Worm (Caenorhabditis elegans) whole organism, dauer: ENCODE measurements around the gene tag-343.

Experiments used
- unc-62 ChIP-seq: sonication (generic microtip); optimal IDR thresholded peaks from 2 replicates; lab custom pipeline; 2017; ENCODE audit warnings: missing biosample characterization, missing genetic modification reagents, missing genetic modification characterization

Gene tag-343

DNA sequence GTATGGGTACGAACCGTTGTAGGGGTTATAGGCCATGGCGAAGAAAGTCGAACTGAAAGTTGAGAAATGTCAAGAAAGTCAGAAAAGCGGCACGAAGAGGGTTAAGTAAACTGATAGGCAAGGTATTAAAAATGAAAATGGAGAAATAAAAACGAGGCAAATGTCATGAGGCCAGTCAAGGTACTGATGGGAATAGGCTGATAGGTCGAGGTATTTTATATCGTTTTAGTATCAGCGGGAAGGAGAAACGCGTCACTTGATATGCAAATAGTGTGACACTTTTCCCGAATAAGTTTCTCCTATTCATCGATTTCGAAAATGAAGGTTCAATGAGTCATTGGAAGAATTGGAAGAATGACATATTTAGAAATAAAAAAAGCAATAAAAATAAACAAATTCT is 3.1 kb upstream of the tag-343 start, which contains the start of gene F22H10.3:
TSS of gene F22H10.3 (minus strand) at position 36 of the 400 bp plus-strand sequence.
- no peak for TF ChIP-seq unc-62 (GFP tag; lab: Kevin White, UChicago)

DNA sequence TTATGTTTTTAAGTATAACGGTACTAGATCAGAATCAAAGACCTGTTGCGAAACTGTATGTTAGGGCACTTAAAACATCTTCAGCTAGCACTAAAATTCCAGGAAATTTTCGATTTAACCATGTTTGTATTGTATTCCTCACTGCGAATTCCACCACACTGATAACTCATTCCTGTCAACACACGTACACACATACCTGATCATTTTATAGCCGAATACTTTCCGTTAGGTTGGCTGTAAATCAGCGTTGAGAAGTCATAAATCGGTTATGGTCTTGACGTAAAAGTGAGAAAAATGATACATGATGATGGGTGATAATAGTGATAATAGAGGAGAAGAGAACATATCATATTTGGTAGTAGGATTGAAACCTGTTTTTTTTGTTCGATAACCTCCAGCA is 1.2 kb upstream of the tag-343 start:
- no peak for TF ChIP-seq unc-62 (GFP tag; lab: Kevin White, UChicago)

- TF ChIP-seq unc-62 (GFP tag; lab: Kevin White, UChicago) = no peak
Measured at ce11 chrX:16672661-16673060, 1.9 kb downstream of the tag-343 start.

ce11 chrX:16671234-16671633 is 3.3 kb downstream of the tag-343 start:
- no peak for TF ChIP-seq unc-62 (GFP tag; lab: Kevin White, UChicago)

DNA sequence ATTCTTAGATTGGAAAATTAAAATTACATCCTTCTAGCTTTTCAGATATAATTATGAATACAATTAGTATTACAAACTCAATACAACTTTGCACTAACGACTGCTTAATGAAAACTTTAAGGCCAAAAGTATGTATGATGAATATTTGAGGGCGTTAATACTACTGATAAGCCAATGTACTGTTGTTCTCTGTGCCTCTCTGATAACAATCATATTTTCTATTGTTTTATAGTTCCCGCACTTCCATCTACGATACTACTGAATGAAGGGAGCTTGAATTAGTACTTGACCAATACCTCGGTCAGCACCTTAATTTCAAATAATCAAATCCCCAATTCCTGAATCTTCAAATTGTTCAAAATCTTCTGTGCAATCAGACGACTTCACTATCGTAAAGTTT is 5.4 kb downstream of the tag-343 start:
- TF ChIP-seq unc-62 (GFP tag; lab: Kevin White, UChicago) = no peak

DNA sequence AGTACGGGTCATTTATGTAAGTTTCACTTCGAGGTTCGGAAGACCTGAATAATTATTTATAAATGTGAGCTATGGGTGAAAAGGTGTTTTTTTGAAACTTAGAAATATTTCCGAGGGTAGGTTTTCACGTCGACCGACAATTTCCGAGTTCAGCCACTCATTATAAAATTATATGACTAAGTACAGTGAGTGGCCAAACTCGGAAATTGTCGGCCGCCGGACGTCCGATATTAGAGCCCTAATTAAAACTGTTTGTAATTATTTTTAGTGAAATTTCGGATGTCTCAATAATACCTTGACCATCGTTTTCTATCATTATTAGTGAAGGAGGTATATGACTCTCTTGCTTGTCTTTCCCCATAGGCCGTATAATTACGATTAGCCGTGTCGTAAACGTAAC is 7.0 kb downstream of the tag-343 start:
- TF ChIP-seq unc-62 (GFP tag; lab: Kevin White, UChicago) = no peak

- no peak for TF ChIP-seq unc-62 (GFP tag; lab: Kevin White, UChicago)
Measured at ce11 chrX:16662723-16663122, 11.8 kb downstream of the tag-343 start, which contains the start of gene F43B10.1. Gene F43B10.1 (minus strand): TSS chrX:16662823.

DNA sequence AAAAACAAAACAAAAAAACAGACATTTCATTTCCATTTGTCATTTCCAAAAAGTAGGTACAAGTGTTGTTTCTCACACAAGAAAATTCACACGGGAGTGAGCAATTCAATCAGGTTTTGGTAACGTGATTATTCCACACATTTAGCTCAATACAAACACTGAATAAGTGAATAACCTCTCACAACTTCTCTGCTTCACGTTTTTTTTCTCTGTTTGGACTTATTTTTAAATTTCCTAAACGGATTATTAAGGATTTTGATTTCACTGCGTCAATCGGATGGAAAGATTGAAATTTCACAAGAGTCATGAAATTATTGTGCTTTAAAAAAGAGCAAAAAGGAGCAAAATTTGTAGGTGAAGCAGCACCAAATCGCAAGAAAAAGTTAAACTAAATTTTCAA is 14.3 kb downstream of the tag-343 start:
- TF ChIP-seq unc-62 (GFP tag; lab: Kevin White, UChicago) = no peak

DNA sequence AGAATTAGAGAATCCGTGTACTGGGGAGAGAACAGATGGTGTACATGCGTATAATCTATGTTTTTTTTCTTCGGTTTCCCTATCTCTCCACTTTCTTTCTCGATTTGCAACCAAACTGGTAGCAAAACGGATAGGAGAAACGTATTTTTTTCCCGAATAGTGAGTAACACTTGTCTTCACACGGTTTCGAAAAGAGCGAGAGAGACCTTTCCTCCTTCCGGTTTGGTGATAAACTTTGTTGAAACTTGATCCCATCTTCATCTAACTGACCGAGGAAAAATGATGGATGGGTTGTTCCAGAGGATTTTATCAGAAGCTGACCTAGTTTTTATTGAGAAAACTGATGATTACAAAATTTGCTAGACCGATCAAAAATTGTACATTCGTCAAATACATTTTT is 16.2 kb downstream of the tag-343 start:
- TF ChIP-seq unc-62 (GFP tag; lab: Kevin White, UChicago) = no peak

ce11 chrX:16655283-16655682 is 19.2 kb downstream of the tag-343 start:
- no peak for TF ChIP-seq unc-62 (GFP tag; lab: Kevin White, UChicago)

ce11 chrX:16650600-16650999 is 23.9 kb downstream of the tag-343 start:
- TF ChIP-seq unc-62 (GFP tag; lab: Kevin White, UChicago) = no peak

DNA sequence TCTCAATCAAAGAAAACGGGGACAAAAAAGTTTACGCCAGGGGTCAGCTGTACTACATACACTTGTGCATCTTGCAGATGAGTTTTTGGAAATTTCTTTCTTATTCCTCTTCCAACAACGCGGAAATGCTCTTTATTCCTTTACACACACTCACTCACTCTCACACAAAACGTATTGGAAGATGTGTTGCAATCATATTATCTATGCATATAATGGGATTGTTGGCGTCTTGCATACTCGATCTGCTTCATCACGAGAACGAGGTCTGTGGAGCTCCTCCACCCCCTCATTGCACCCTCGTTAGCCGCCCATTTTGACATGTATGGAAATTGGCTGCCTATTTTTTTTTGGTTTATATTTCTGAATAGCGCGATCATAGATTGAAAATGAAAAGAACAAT is 25.8 kb downstream of the tag-343 start:
- no peak for TF ChIP-seq unc-62 (GFP tag; lab: Kevin White, UChicago)

ce11 chrX:16647222-16647621 is 27.3 kb downstream of the tag-343 start:
- TF ChIP-seq unc-62 (GFP tag; lab: Kevin White, UChicago) = no peak

DNA sequence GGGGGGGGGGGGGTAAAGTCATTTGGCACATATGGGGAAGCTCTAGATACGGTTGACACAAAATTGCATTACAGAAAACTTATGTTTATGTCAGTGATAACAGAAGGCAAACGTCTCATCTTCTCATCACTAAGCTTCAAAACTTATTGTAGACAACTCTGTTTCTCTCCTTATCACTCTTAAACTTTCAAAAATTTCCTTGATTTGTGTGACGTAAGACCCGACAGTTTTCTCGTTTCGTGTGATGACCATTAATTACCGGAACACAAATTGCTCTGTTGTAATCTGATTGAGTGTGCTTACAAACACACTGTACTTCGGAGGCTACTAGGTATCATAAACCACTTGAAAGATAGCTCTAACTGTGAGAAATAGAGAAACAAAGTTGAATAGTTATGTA is 29.6 kb downstream of the tag-343 start:
- TF ChIP-seq unc-62 (GFP tag; lab: Kevin White, UChicago) = no peak

DNA sequence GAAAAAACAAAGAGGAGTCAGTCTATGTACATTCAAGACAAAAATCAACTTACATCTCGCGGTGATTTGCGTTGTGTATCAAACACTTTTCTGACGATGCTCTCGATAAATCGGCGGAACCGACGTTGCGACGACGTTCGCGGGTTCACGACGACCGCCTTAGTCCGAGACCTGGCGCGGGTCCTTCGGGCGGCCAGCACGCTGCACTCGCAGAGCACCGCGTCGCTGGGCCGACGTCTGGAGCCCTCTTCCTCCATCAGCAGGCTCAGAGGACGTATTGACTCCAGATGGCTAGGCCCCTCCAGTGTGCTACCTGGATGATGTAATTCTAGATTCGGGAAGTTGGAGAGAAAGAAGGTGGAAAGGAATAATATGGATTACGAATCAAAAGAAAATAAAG is 31.3 kb downstream of the tag-343 start:
- TF ChIP-seq unc-62 (GFP tag; lab: Kevin White, UChicago) = no peak

ce11 chrX:16641678-16642077 is 32.9 kb downstream of the tag-343 start:
- no peak for TF ChIP-seq unc-62 (GFP tag; lab: Kevin White, UChicago)

ce11 chrX:16634708-16635107 is 39.8 kb downstream of the tag-343 start:
- TF ChIP-seq unc-62 (GFP tag; lab: Kevin White, UChicago) = no peak

DNA sequence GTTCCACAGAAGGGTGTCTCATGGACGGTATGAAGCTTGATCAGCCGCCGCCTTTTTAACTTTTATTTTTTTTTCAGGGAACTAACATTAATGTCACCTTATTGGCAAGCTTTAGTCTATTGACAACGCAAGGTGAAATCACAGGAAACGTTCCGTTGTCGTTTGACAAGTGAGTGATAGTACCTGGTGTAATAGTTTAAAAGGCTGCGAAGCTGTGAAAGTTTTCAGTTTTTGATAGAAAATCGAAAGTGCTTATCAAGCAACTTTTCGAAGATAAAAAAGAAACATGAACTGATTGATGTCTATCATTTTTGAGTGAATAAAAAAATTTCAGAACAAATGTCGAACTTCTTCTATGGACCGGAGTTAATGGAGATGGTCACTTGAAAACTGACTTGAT is 40.4 kb downstream of the tag-343 start:
- no peak for TF ChIP-seq unc-62 (GFP tag; lab: Kevin White, UChicago)
